Worm (Caenorhabditis elegans): ENCODE measurements around the gene R03H10.5.

- TF ChIP-seq fkh-8 (tag; optimal IDR thresholded peaks at IDR 0.05) (no peak), ama-1 (optimal IDR thresholded peaks at IDR 0.05) (no peak), nhr-11 (tag; optimal IDR thresholded peaks at IDR 0.05) (no peak), aly-2 (tag; optimal IDR thresholded peaks at IDR 0.05) (no peak), nhr-90 (tag; optimal IDR thresholded peaks at IDR 0.05; ENCODE audit: poor library complexity) (no peak), mdl-1 (tag; optimal IDR thresholded peaks at IDR 0.05) (no peak)
Measured at ce11 chrII:4170508-4170907, at the start of gene R03H10.5.

All from whole organism, L1 larva.